Fruit fly (Drosophila melanogaster): Measurements from ENCODE around the gene CG6664.

Gene CG6664

DNA sequence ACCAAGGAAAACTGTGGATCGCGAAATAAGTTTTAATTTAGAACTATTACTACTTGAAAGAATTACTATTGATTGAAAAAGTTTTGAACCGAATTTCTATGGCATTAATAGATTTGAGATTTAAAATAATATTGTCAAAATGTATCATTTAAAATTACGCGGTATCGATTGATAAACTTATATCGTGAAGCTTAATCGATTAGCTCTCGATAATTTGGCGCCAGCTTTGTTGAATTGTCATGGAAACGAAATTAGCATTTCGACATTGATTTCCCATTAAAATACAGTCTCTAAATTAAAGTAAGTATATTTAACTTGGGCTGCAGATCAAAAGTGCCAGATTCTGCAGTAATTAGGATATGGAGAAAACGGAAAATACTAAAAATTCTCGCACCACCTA, 11.3 kb upstream of the CG6664 start, which contains the start of gene CG7730 (continued):
- peak; percentile 40; the same call in 1 of the 3 replicates for TF ChIP-seq CG16813 (GFP tag; IDR thresholded peaks at IDR 0.05; ENCODE audit: partially characterized antibody)
- TF ChIP-seq CG7556 (GFP tag; optimal IDR thresholded peaks at IDR 0.05), result no peak
- TF ChIP-seq CG10654 (GFP tag; optimal IDR thresholded peaks at IDR 0.05), result no peak
- TF ChIP-seq zen2 (GFP tag; IDR thresholded peaks at IDR 0.05; ENCODE audit: partially characterized antibody), result peak; percentile 79
- TF ChIP-seq CG12219 (GFP tag; optimal IDR thresholded peaks at IDR 0.05), result no peak
- no peak for TF ChIP-seq CG17359 (tag; optimal IDR thresholded peaks at IDR 0.05)
- no peak for TF ChIP-seq B-H1 (GFP tag; IDR thresholded peaks at IDR 0.05)
- TF ChIP-seq br (optimal IDR thresholded peaks at IDR 0.05), result no peak
- no peak for TF ChIP-seq CG2712 (tag; optimal IDR thresholded peaks at IDR 0.05)
- TF ChIP-seq CG17802 (tag; optimal IDR thresholded peaks at IDR 0.05), result no peak

DNA sequence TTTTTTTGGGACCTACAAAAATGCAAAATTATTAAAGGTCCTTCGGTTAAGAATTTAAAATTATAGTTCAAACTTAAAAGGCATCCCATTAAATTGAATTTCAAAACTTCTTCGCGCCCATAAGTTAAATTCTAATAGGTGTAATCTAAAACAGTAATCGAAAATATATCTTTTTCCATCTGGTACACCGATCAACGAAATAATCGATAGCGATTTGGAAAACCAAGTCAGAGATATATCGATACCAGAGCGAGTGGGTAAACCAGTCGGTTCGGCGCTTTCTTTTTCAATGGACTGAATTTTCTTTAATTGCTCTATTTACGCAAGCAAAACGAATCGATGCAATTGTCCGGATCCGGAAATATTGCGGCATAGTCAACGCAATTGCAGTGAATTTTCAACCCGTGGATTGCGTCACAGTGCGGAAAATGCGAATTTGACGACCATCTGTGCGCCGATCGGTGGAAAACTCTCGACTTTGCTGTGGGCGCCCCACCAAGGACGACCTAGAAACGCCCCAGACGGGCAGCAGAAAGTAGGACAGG, 8.2 kb upstream of the CG6664 start, which contains the start of gene Fit2:
Gene Fit2 (plus strand): TSS at position 234 of the 545 bp plus-strand sequence.
- TF ChIP-seq CG6791 (GFP tag; IDR thresholded peaks at IDR 0.05; ENCODE audit: partially characterized antibody) (peak; percentile 99), CG12659 (GFP tag; optimal IDR thresholded peaks at IDR 0.05) (peak; percentile 9), peb (GFP tag; IDR thresholded peaks at IDR 0.05) (no peak), CG43689 (GFP tag; IDR thresholded peaks at IDR 0.05) (no peak), pzg (GFP tag; optimal IDR thresholded peaks at IDR 0.05) (peak; percentile 66), inv (GFP tag; IDR thresholded peaks at IDR 0.05; ENCODE audit: partially characterized antibody) (peak; percentile 87), tna (GFP tag; IDR thresholded peaks at IDR 0.05; ENCODE audit: partially characterized antibody) (peak; percentile 100), nom (GFP tag; optimal IDR thresholded peaks at IDR 0.05) (no peak), Opbp (GFP tag; IDR thresholded peaks at IDR 0.05; ENCODE audit: partially characterized antibody) (peak; percentile 96; the same call in 2 of the 3 replicates), Scr (GFP tag; IDR thresholded peaks at IDR 0.05; ENCODE audit: partially characterized antibody) (peak; percentile 94), bbx (GFP tag; IDR thresholded peaks at IDR 0.05; ENCODE audit: partially characterized antibody) (peak; percentile 99), HLH4C (GFP tag; IDR thresholded peaks at IDR 0.05; ENCODE audit: partially characterized antibody) (peak; percentile 100), lbe (GFP tag; optimal IDR thresholded peaks at IDR 0.05) (no peak), Bgb (GFP tag; IDR thresholded peaks at IDR 0.05; ENCODE audit: partially characterized antibody) (peak; percentile 99), Myb (GFP tag; optimal IDR thresholded peaks at IDR 0.05) (peak; percentile 65), CG16779 (GFP tag; IDR thresholded peaks at IDR 0.05) (no peak), knrl (GFP tag; IDR thresholded peaks at IDR 0.05; ENCODE audit: partially characterized antibody) (peak; percentile 83), zen2 (GFP tag; IDR thresholded peaks at IDR 0.05; ENCODE audit: partially characterized antibody) (peak; percentile 100), CG34224 (GFP tag; IDR thresholded peaks at IDR 0.05; ENCODE audit: partially characterized antibody) (peak; percentile 100), YL-1 (GFP tag; optimal IDR thresholded peaks at IDR 0.05) (peak; percentile 66), CG4617 (GFP tag; optimal IDR thresholded peaks at IDR 0.05; ENCODE audit: borderline replicate concordance) (peak; percentile 33), Dll (GFP tag; IDR thresholded peaks at IDR 0.05; ENCODE audit: partially characterized antibody) (peak; percentile 95), CG6689 (GFP tag; IDR thresholded peaks at IDR 0.05) (no peak), tx (GFP tag; optimal IDR thresholded peaks at IDR 0.05) (peak; percentile 20), ftz-f1 (GFP tag; optimal IDR thresholded peaks at IDR 0.05) (peak; percentile 8), zen (tag; optimal IDR thresholded peaks at IDR 0.05) (peak; percentile 11), BEAF-32 (GFP tag; optimal IDR thresholded peaks at IDR 0.05) (peak; percentile 75), ato (GFP tag; IDR thresholded peaks at IDR 0.05; ENCODE audit: partially characterized antibody) (peak; percentile 100), hbn (GFP tag; IDR thresholded peaks at IDR 0.05; ENCODE audit: partially characterized antibody) (peak; percentile 95), HLH54F (GFP tag; optimal IDR thresholded peaks at IDR 0.05) (no peak), Ets97D (GFP tag; optimal IDR thresholded peaks at IDR 0.05) (peak; percentile 7), CG14050 (GFP tag; IDR thresholded peaks at IDR 0.05) (no peak), CHES-1-like (GFP tag; optimal IDR thresholded peaks at IDR 0.05) (no peak), Hr3 (GFP tag; optimal IDR thresholded peaks at IDR 0.05) (no peak), Doc3 (GFP tag; IDR thresholded peaks at IDR 0.05; ENCODE audit: partially characterized antibody) (peak; percentile 95), E2f2 (GFP tag; IDR thresholded peaks at IDR 0.05) (peak; percentile 96), HmgZ (tag; optimal IDR thresholded peaks at IDR 0.05) (peak; percentile 37), crp (GFP tag; optimal IDR thresholded peaks at IDR 0.05) (peak in 1 of 2 experiments; percentile 49)
